Worm (Caenorhabditis elegans): Measurements from ENCODE around the gene mpst-3.

- no peak for TF ChIP-seq him-1 (tag; optimal IDR thresholded peaks at IDR 0.05)
- TF ChIP-seq W03F9.2 (tag; optimal IDR thresholded peaks at IDR 0.05), result no peak
- no peak for TF ChIP-seq dao-5 (tag; optimal IDR thresholded peaks at IDR 0.05)
These were observed 27.3 kb upstream of the mpst-3 start, which contains the start of gene gcy-14 for ce11 chrV:14868181-14868580.
